Worm (Caenorhabditis elegans): Measurements from ENCODE around the gene ugtp-1.

ugtp-1 gene

DNA sequence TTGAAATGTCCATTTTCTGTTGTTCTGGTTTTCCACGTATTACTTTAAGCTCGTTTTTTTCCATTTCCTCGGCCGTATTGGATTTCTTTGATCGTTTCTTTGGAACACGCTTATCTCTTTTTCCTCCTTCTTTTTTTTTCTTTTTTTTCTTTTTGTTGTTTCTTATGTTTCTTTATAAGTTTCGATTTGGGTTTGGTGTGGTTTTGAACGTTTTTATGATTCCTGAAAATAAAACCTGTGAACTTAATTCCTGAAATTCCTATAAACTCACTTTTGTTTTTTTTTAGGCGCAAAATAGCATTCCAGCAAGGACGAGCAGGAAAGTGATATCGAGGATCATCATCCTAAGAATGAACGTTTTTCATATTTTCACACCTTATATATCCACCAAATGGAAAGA lies 20.7 kb upstream of the ugtp-1 start, which contains the start of gene K02D10.2:
Gene K02D10.2, minus strand, starts transcription at position 101 of the 400 bp plus-strand sequence.
- no peak for TF ChIP-seq hmbx-1 (tag; optimal IDR thresholded peaks at IDR 0.05)
- no peak for TF ChIP-seq ets-7 (tag; optimal IDR thresholded peaks at IDR 0.05)
- TF ChIP-seq ceh-13 (GFP tag; optimal IDR thresholded peaks at IDR 0.05): no peak
- no peak for TF ChIP-seq ceh-36 (tag; optimal IDR thresholded peaks at IDR 0.05)
- no peak for TF ChIP-seq F13C5.2 (tag; optimal IDR thresholded peaks at IDR 0.05)
- TF ChIP-seq hnd-1 (tag; optimal IDR thresholded peaks at IDR 0.05): no peak
- TF ChIP-seq tra-4 (tag; optimal IDR thresholded peaks at IDR 0.05): no peak
- TF ChIP-seq tbx-37 (GFP tag; conservative IDR thresholded peaks at IDR 0.05): no peak
- no peak for TF ChIP-seq B0310.2 (tag; optimal IDR thresholded peaks at IDR 0.05)
- no peak for TF ChIP-seq ama-1 (optimal IDR thresholded peaks at IDR 0.05)
- TF ChIP-seq tbx-11 (GFP tag; IDR thresholded peaks at IDR 0.05): no peak
- TF ChIP-seq pes-1 (GFP tag; IDR thresholded peaks at IDR 0.05): no peak
- TF ChIP-seq aly-1 (tag; optimal IDR thresholded peaks at IDR 0.05): no peak
- TF ChIP-seq sea-1 (GFP tag; conservative IDR thresholded peaks at IDR 0.05): no peak
- TF ChIP-seq scrt-1 (GFP tag; IDR thresholded peaks at IDR 0.05): no peak
- TF ChIP-seq flt-1 (GFP tag; IDR thresholded peaks at IDR 0.05): no peak
- no peak for TF ChIP-seq hmg-4 (GFP tag; optimal IDR thresholded peaks at IDR 0.05)

DNA sequence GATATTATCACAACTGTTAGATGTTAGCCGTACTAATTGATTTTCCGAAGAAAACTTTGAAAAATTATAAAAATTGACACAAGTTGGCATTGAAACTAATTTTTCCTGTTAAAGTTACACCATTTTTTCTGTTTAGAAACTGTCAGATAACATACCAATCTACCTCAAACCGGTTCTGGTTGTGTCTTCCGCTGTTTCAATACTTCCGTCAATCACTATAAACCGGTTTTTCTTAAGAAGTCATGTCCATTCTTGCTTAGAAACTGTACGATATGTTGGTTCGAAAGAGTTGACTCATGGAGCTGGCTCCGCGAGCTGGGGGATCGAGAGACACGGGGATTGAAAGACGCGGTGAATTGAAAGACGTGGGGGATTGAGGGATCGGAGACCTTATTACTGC lies 19.7 kb upstream of the ugtp-1 start:
- TF ChIP-seq ets-7 (tag; optimal IDR thresholded peaks at IDR 0.05): no peak
- no peak for TF ChIP-seq ama-1 (optimal IDR thresholded peaks at IDR 0.05)
- no peak for TF ChIP-seq ceh-36 (tag; optimal IDR thresholded peaks at IDR 0.05)
- no peak for TF ChIP-seq tbx-11 (GFP tag; IDR thresholded peaks at IDR 0.05)
- no peak for TF ChIP-seq hmbx-1 (tag; optimal IDR thresholded peaks at IDR 0.05)
- no peak for TF ChIP-seq hmg-4 (GFP tag; optimal IDR thresholded peaks at IDR 0.05)
- TF ChIP-seq ceh-13 (GFP tag; optimal IDR thresholded peaks at IDR 0.05): no peak
- TF ChIP-seq B0310.2 (tag; optimal IDR thresholded peaks at IDR 0.05): no peak
- TF ChIP-seq F13C5.2 (tag; optimal IDR thresholded peaks at IDR 0.05): no peak
- TF ChIP-seq tra-4 (tag; optimal IDR thresholded peaks at IDR 0.05): no peak
- TF ChIP-seq flt-1 (GFP tag; IDR thresholded peaks at IDR 0.05): no peak
- TF ChIP-seq scrt-1 (GFP tag; IDR thresholded peaks at IDR 0.05): no peak
- TF ChIP-seq aly-1 (tag; optimal IDR thresholded peaks at IDR 0.05): no peak
- no peak for TF ChIP-seq tbx-37 (GFP tag; conservative IDR thresholded peaks at IDR 0.05)
- TF ChIP-seq pes-1 (GFP tag; IDR thresholded peaks at IDR 0.05): no peak
- TF ChIP-seq hnd-1 (tag; optimal IDR thresholded peaks at IDR 0.05): no peak
- TF ChIP-seq sea-1 (GFP tag; conservative IDR thresholded peaks at IDR 0.05): no peak

DNA sequence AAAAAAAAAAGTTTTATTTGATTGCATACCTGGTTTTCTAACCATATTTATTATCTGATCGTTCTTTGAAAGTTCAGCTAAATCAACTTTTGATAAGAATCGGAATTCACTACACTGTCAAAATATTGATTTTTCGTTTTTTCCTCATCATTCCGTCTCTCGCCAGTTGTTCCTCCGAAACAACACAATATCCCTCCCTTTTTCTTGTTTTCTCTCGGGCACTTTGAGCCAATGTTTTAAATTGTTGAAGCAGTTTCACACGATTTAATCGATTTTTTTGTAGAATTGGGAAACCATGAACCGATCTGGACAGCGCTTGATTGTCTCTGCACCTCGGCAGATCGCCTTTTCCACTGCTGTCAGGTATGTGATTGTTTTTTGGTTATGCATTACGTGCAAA lies 18.7 kb upstream of the ugtp-1 start, which contains the start of gene K02D10.1:
Gene K02D10.1, plus strand, starts transcription at position 284 of the 400 bp plus-strand sequence.
- TF ChIP-seq hmg-4 (GFP tag; optimal IDR thresholded peaks at IDR 0.05) (no peak), ama-1 (optimal IDR thresholded peaks at IDR 0.05) (no peak), ets-7 (tag; optimal IDR thresholded peaks at IDR 0.05) (no peak), tbx-11 (GFP tag; IDR thresholded peaks at IDR 0.05) (no peak), ceh-36 (tag; optimal IDR thresholded peaks at IDR 0.05) (no peak), hnd-1 (tag; optimal IDR thresholded peaks at IDR 0.05) (no peak), ceh-13 (GFP tag; optimal IDR thresholded peaks at IDR 0.05) (no peak), aly-1 (tag; optimal IDR thresholded peaks at IDR 0.05) (no peak), tbx-37 (GFP tag; conservative IDR thresholded peaks at IDR 0.05) (no peak), pes-1 (GFP tag; IDR thresholded peaks at IDR 0.05) (no peak), B0310.2 (tag; optimal IDR thresholded peaks at IDR 0.05) (no peak)

DNA sequence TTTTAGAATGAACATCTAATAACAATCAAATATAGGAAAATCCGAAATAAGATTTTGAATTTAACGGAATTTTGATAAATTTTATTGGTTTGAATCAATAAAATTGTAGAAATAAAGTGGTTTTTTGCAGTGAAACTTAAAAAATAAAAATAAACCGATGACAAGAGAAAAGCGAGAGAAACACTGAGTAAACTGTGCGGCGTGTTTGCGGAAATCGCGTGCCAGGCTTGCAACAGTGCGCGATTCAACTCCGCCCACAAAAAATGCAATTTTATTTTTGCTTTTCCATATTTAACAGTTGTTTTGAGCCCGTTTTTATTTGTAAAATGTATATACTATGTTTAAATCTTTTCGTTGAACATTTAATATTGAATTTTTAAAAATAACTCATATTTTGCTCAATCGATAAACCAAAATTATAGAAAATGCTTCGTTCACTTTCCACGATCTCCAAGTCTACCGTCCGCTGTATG lies 17.4 kb upstream of the ugtp-1 start, which contains the start of gene mtss-1:
Gene mtss-1, plus strand, starts transcription at position 423 of the 473 bp plus-strand sequence.
- TF ChIP-seq sea-1 (GFP tag; conservative IDR thresholded peaks at IDR 0.05) (peak; percentile 75), ceh-36 (tag; optimal IDR thresholded peaks at IDR 0.05) (peak; percentile 50), tra-4 (tag; optimal IDR thresholded peaks at IDR 0.05) (peak; percentile 45), ama-1 (optimal IDR thresholded peaks at IDR 0.05) (no peak), hmbx-1 (tag; optimal IDR thresholded peaks at IDR 0.05) (peak; percentile 54), F13C5.2 (tag; optimal IDR thresholded peaks at IDR 0.05) (peak; percentile 92), ets-7 (tag; optimal IDR thresholded peaks at IDR 0.05) (peak; percentile 65), aly-1 (tag; optimal IDR thresholded peaks at IDR 0.05) (peak; percentile 25), hmg-4 (GFP tag; optimal IDR thresholded peaks at IDR 0.05) (peak; percentile 84), hnd-1 (tag; optimal IDR thresholded peaks at IDR 0.05) (peak; percentile 52), tbx-11 (GFP tag; IDR thresholded peaks at IDR 0.05) (peak; percentile 67; the same call in 1 of the 2 replicates), pes-1 (GFP tag; IDR thresholded peaks at IDR 0.05) (peak; percentile 86), flt-1 (GFP tag; IDR thresholded peaks at IDR 0.05) (peak; percentile 79), ceh-13 (GFP tag; optimal IDR thresholded peaks at IDR 0.05) (peak; percentile 61), B0310.2 (tag; optimal IDR thresholded peaks at IDR 0.05) (peak; percentile 32), scrt-1 (GFP tag; IDR thresholded peaks at IDR 0.05) (peak; percentile 79), tbx-37 (GFP tag; conservative IDR thresholded peaks at IDR 0.05) (0 out of 2 replicates have a peak, but pooled peaks have one; percentile 57)

DNA sequence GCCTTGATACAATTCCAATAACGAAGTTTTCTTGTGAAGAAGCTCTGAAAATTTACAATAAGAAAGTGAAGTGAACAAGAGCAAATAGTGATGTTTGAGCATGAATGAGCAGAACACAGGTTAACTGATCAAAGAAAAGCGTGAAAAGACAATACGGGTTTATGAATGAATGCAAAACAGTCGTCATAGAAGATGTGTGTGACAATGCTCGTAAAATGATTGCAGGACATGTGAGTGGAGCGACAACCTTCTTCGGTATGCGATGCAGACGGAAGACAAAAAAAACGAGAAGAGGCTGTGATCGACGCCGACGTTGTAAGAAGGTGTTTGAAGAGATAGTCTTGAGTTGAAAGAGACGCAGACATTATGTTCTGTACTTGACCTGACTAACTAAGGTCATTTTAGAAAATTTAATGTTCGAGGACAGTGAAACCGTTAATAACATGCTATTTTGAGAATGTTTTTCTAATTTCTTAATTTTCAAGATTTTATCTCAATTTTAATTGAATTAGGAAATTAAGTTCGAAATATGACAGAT lies 16.9 kb upstream of the ugtp-1 start, which contains the start of gene mig-22:
Gene mig-22, minus strand, starts transcription at position 51 of the 538 bp plus-strand sequence.
- TF ChIP-seq F13C5.2 (tag; optimal IDR thresholded peaks at IDR 0.05) (no peak), hnd-1 (tag; optimal IDR thresholded peaks at IDR 0.05) (no peak), sea-1 (GFP tag; conservative IDR thresholded peaks at IDR 0.05) (no peak), tra-4 (tag; optimal IDR thresholded peaks at IDR 0.05) (no peak), hmbx-1 (tag; optimal IDR thresholded peaks at IDR 0.05) (no peak), tbx-37 (GFP tag; conservative IDR thresholded peaks at IDR 0.05) (no peak), hmg-4 (GFP tag; optimal IDR thresholded peaks at IDR 0.05) (no peak), tbx-11 (GFP tag; IDR thresholded peaks at IDR 0.05) (no peak), scrt-1 (GFP tag; IDR thresholded peaks at IDR 0.05) (no peak), ceh-36 (tag; optimal IDR thresholded peaks at IDR 0.05) (no peak), ceh-13 (GFP tag; optimal IDR thresholded peaks at IDR 0.05) (no peak)

DNA sequence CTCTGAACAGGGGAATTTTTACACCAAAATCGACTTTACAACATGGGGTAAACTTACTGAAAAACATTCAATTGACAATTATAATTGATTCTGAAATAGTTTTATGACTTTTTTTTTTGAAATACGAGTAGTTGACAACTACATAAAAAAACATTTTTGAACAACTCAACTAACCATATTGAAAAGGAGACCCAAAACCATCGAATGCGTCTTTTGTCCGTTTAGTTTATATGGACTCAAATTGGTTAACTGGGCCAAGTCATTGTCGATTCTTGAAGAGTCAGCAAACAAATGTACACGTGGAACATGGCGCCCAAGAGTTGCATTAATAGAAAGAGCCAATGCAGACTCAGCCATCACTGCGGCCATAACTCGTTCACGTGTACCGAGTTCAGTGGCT lies 16.0 kb upstream of the ugtp-1 start:
- no peak for TF ChIP-seq hmg-4 (GFP tag; optimal IDR thresholded peaks at IDR 0.05)
- TF ChIP-seq sea-1 (GFP tag; conservative IDR thresholded peaks at IDR 0.05): no peak
- TF ChIP-seq F13C5.2 (tag; optimal IDR thresholded peaks at IDR 0.05): no peak
- TF ChIP-seq hnd-1 (tag; optimal IDR thresholded peaks at IDR 0.05): no peak
- no peak for TF ChIP-seq scrt-1 (GFP tag; IDR thresholded peaks at IDR 0.05)
- TF ChIP-seq ama-1 (optimal IDR thresholded peaks at IDR 0.05): no peak
- TF ChIP-seq hmbx-1 (tag; optimal IDR thresholded peaks at IDR 0.05): no peak
- no peak for TF ChIP-seq flt-1 (GFP tag; IDR thresholded peaks at IDR 0.05)
- TF ChIP-seq B0310.2 (tag; optimal IDR thresholded peaks at IDR 0.05): no peak
- TF ChIP-seq tbx-11 (GFP tag; IDR thresholded peaks at IDR 0.05): no peak
- TF ChIP-seq pes-1 (GFP tag; IDR thresholded peaks at IDR 0.05): no peak
- TF ChIP-seq ceh-36 (tag; optimal IDR thresholded peaks at IDR 0.05): no peak
- no peak for TF ChIP-seq tbx-37 (GFP tag; conservative IDR thresholded peaks at IDR 0.05)
- TF ChIP-seq aly-1 (tag; optimal IDR thresholded peaks at IDR 0.05): no peak
- TF ChIP-seq ceh-13 (GFP tag; optimal IDR thresholded peaks at IDR 0.05): no peak
- TF ChIP-seq tra-4 (tag; optimal IDR thresholded peaks at IDR 0.05): no peak
- TF ChIP-seq ets-7 (tag; optimal IDR thresholded peaks at IDR 0.05): no peak

Measured in whole organism, early embryonic.